Worm (Caenorhabditis elegans) whole organism, L4 larva: Measurements from ENCODE around the gene ppm-1.G.

Experiments
- D1046.2 ChIP-seq: fragments of 200-800 bp; sonication (Bioruptor generic); IDR thresholded peaks from 2 replicates; pipeline ENCODE4 v1.3.6; 2022; ENCODE audit warnings: missing genetic modification characterization, missing compliant biosample characterization
- F26F4.8 ChIP-seq: fragments of 200-800 bp; sonication (Bioruptor generic); conservative IDR thresholded peaks from 2 replicates; pipeline ENCODE4 v1.3.6; 2022; ENCODE audit warnings: missing genetic modification characterization, missing compliant biosample characterization
- F37D6.2 ChIP-seq: sonication (generic microtip); optimal IDR thresholded peaks from 2 replicates; lab custom pipeline; 2016; ENCODE audit warnings: mild to moderate bottlenecking, missing genetic modification characterization, missing compliant biosample characterization
- F49E8.2 ChIP-seq: sonication (generic microtip); optimal IDR thresholded peaks from 2 replicates; lab custom pipeline; 2016; ENCODE audit warnings: missing compliant biosample characterization, mild to moderate bottlenecking, missing genetic modification characterization, borderline replicate concordance
- T26A8.4 ChIP-seq: fragments of 200-800 bp; sonication (Bioruptor generic); IDR thresholded peaks from 2 replicates; pipeline ENCODE4 v1.3.6; 2022; ENCODE audit warnings: missing genetic modification characterization, missing compliant biosample characterization
- Y5F2A.4 ChIP-seq: fragments of 200-800 bp; sonication (Bioruptor generic); optimal IDR thresholded peaks from 2 replicates; lab custom pipeline; 2018; ENCODE audit warnings: mild to moderate bottlenecking, missing genetic modification characterization, missing compliant biosample characterization
- ZK546.5 ChIP-seq, 2 experiments: sonication (generic microtip); optimal IDR thresholded peaks; 2 replicates each; lab custom pipeline; 2017; ENCODE audit warnings: missing biosample characterization in 2 of 2, missing genetic modification characterization in 2 of 2
- aly-2 ChIP-seq: sonication (generic microtip); optimal IDR thresholded peaks from 2 replicates; lab custom pipeline; 2018; ENCODE audit warnings: missing biosample characterization, missing genetic modification characterization
- ama-1 ChIP-seq: fragments of 150-350 bp; optimal IDR thresholded peaks from 2 replicates; lab custom pipeline; 2014; ENCODE audit warnings: inconsistent platforms, mixed read lengths
- arid-1 ChIP-seq: fragments of 200-800 bp; sonication (Bioruptor generic); conservative IDR thresholded peaks from 2 replicates; pipeline ENCODE4 v1.3.6; 2022; ENCODE audit warnings: missing genetic modification reagents, missing genetic modification characterization, missing compliant biosample characterization
- attf-4 ChIP-seq: sonication (generic microtip); optimal IDR thresholded peaks from 3 replicates; lab custom pipeline; 2017; ENCODE audit warnings: missing biosample characterization, missing genetic modification characterization
- ceh-20 ChIP-seq: fragments of 200-800 bp; sonication (Bioruptor generic); IDR thresholded peaks from 2 replicates; pipeline ENCODE4 v1.3.6; 2022; ENCODE audit warnings: missing genetic modification reagents, missing genetic modification characterization, missing compliant biosample characterization
- ceh-32 ChIP-seq: sonication (generic microtip); optimal IDR thresholded peaks from 2 replicates; lab custom pipeline; 2016; ENCODE audit warnings: mild to moderate bottlenecking, missing genetic modification characterization, missing compliant biosample characterization; ENCODE audit not compliant: poor library complexity
- cey-2 ChIP-seq: sonication (generic microtip); optimal IDR thresholded peaks from 3 replicates; lab custom pipeline; 2017; ENCODE audit warnings: missing genetic modification characterization, mild to moderate bottlenecking, missing compliant biosample characterization, antibody characterized with exemption, borderline replicate concordance; ENCODE audit not compliant: insufficient read depth
- ctbp-1 ChIP-seq: fragments of 200-800 bp; sonication (Bioruptor generic); IDR thresholded peaks from 2 replicates; pipeline ENCODE4 v1.3.6; 2022; ENCODE audit warnings: missing genetic modification reagents, missing genetic modification characterization, missing compliant biosample characterization
- daf-16 ChIP-seq, 3 experiments: sonication (generic microtip); optimal IDR thresholded peaks; 2 replicates each; lab custom pipeline; 2016 to 2017; ENCODE audit warnings: missing genetic modification characterization in 3 of 3, missing genetic modification reagents in 3 of 3, mild to moderate bottlenecking in 2 of 3, missing compliant biosample characterization in 2 of 3, missing biosample characterization in 1 of 3, moderate library complexity in 1 of 3
- daf-19 ChIP-seq: fragments of 200-800 bp; sonication (Bioruptor generic); conservative IDR thresholded peaks from 2 replicates; pipeline ENCODE4 v1.3.6; 2022; ENCODE audit warnings: missing genetic modification characterization, missing compliant biosample characterization
- daf-8 ChIP-seq: fragments of 200-800 bp; sonication (Bioruptor generic); IDR thresholded peaks from 2 replicates; pipeline ENCODE4 v1.3.6; 2022; ENCODE audit warnings: missing genetic modification characterization, missing compliant biosample characterization
- dmd-6 ChIP-seq: fragments of 200-800 bp; sonication (Bioruptor generic); IDR thresholded peaks from 2 replicates; pipeline ENCODE4 v1.3.6; 2022; ENCODE audit warnings: missing genetic modification reagents, missing genetic modification characterization, missing compliant biosample characterization
- dmd-8 ChIP-seq: fragments of 200-800 bp; sonication (Bioruptor generic); IDR thresholded peaks from 2 replicates; pipeline ENCODE4 v1.3.6; 2022; ENCODE audit warnings: missing genetic modification characterization, missing compliant biosample characterization
- dmd-9 ChIP-seq: fragments of 200-800 bp; sonication (Bioruptor generic); IDR thresholded peaks from 2 replicates; pipeline ENCODE4 v1.3.6; 2022; ENCODE audit warnings: missing genetic modification reagents, missing genetic modification characterization, missing compliant biosample characterization
- duxl-1 ChIP-seq: sonication (generic microtip); optimal IDR thresholded peaks from 2 replicates; lab custom pipeline; 2016; ENCODE audit warnings: mild to moderate bottlenecking, missing genetic modification characterization, moderate library complexity, missing compliant biosample characterization; ENCODE audit not compliant: poor library complexity
- dve-1 ChIP-seq: sonication (generic microtip); optimal IDR thresholded peaks from 2 replicates; lab custom pipeline; 2017; ENCODE audit warnings: antibody characterized with exemption, mild to moderate bottlenecking, missing genetic modification characterization, missing compliant biosample characterization; ENCODE audit not compliant: insufficient read depth
- fkh-10 ChIP-seq: fragments of 150-350 bp; optimal IDR thresholded peaks from 2 replicates; lab custom pipeline; 2014; ENCODE audit warnings: missing biosample characterization, missing genetic modification reagents, missing genetic modification characterization
- fos-1 ChIP-seq: fragments of 150-350 bp; optimal IDR thresholded peaks from 2 replicates; lab custom pipeline; 2014; ENCODE audit warnings: missing biosample characterization, missing genetic modification characterization
- gei-8 ChIP-seq: fragments of 200-800 bp; sonication (Bioruptor generic); optimal IDR thresholded peaks from 2 replicates; lab custom pipeline; 2018; ENCODE audit warnings: mild to moderate bottlenecking, missing genetic modification characterization, missing compliant biosample characterization
- hif-1 ChIP-seq, 2 experiments: sonication (generic microtip); optimal IDR thresholded peaks; 2 replicates each; lab custom pipeline; 2016 to 2017; ENCODE audit warnings: missing compliant biosample characterization in 2 of 2, missing genetic modification characterization in 2 of 2, missing genetic modification reagents in 2 of 2, missing genotype in 2 of 2, mild to moderate bottlenecking in 1 of 2
- hmg-1.1 ChIP-seq: fragments of 200-800 bp; sonication (Bioruptor generic); IDR thresholded peaks from 2 replicates; pipeline ENCODE4 v1.3.6; 2022; ENCODE audit warnings: missing genetic modification reagents, missing genetic modification characterization, missing compliant biosample characterization
- jun-1 ChIP-seq: fragments of 150-350 bp; optimal IDR thresholded peaks from 2 replicates; lab custom pipeline; 2014; ENCODE audit warnings: missing biosample characterization, missing genetic modification reagents, missing genetic modification characterization
- lin-13 ChIP-seq: fragments of 150-350 bp; optimal IDR thresholded peaks from 2 replicates; lab custom pipeline; 2014; ENCODE audit warnings: missing biosample characterization, missing genetic modification reagents, missing genetic modification characterization
- lin-38 ChIP-seq: fragments of 200-800 bp; sonication (Bioruptor generic); IDR thresholded peaks from 2 replicates; pipeline ENCODE4 v1.3.6; 2022; ENCODE audit warnings: missing genetic modification reagents, missing genetic modification characterization, missing compliant biosample characterization
- lir-3 ChIP-seq: sonication (generic microtip); optimal IDR thresholded peaks from 2 replicates; lab custom pipeline; 2016; ENCODE audit warnings: mild to moderate bottlenecking, missing genetic modification characterization, missing compliant biosample characterization
- mdl-1 ChIP-seq, 2 experiments: fragments of 150-350 bp in 1 of 2; sonication (generic microtip) in 1 of 2; optimal IDR thresholded peaks; 2 replicates each; lab custom pipeline; 2014 to 2017; ENCODE audit warnings: missing biosample characterization in 2 of 2, missing genetic modification characterization in 2 of 2
- mdt-29 ChIP-seq: fragments of 200-800 bp; sonication (Bioruptor generic); IDR thresholded peaks from 2 replicates; pipeline ENCODE4 v1.3.6; 2022; ENCODE audit warnings: missing genetic modification reagents, missing genetic modification characterization, missing compliant biosample characterization
- nhr-10 ChIP-seq: fragments of 150-350 bp; optimal IDR thresholded peaks from 2 replicates; lab custom pipeline; 2014; ENCODE audit warnings: missing biosample characterization, missing genetic modification characterization
- nhr-11 ChIP-seq: fragments of 150-350 bp; optimal IDR thresholded peaks from 2 replicates; lab custom pipeline; 2014; ENCODE audit warnings: missing biosample characterization, missing genetic modification characterization
- nhr-111 ChIP-seq: fragments of 200-800 bp; sonication (Bioruptor generic); optimal IDR thresholded peaks from 2 replicates; lab custom pipeline; 2018; ENCODE audit warnings: mild to moderate bottlenecking, missing genetic modification characterization, missing compliant biosample characterization
- nhr-41 ChIP-seq: fragments of 200-800 bp; sonication (Bioruptor generic); IDR thresholded peaks from 2 replicates; pipeline ENCODE4 v1.3.6; 2022; ENCODE audit warnings: missing genetic modification reagents, missing genetic modification characterization, missing compliant biosample characterization
- nhr-42 ChIP-seq: fragments of 200-800 bp; sonication (Bioruptor generic); IDR thresholded peaks from 2 replicates; pipeline ENCODE4 v1.3.6; 2022; ENCODE audit warnings: missing genetic modification characterization, missing compliant biosample characterization
- nhr-48 ChIP-seq: sonication (generic microtip); optimal IDR thresholded peaks from 2 replicates; lab custom pipeline; 2016; ENCODE audit warnings: mild to moderate bottlenecking, missing genetic modification characterization, missing compliant biosample characterization
- pha-4 ChIP-seq, 2 experiments: fragments of 150-350 bp in 1 of 2; fragments of 200-800 bp in 1 of 2; sonication (Bioruptor generic) in 1 of 2; IDR thresholded peaks in 1 of 2; optimal IDR thresholded peaks in 1 of 2; 2 replicates each; pipeline versions ENCODE4 v1.3.6 to Lab custom; 2014 to 2022; ENCODE audit warnings: missing genetic modification characterization in 2 of 2, missing genetic modification reagents in 2 of 2, missing biosample characterization in 1 of 2, missing compliant biosample characterization in 1 of 2
- rbr-2 ChIP-seq: sonication (generic microtip); optimal IDR thresholded peaks from 2 replicates; lab custom pipeline; 2016; ENCODE audit warnings: missing genotype, missing genetic modification characterization, missing compliant biosample characterization
- saeg-2 ChIP-seq: fragments of 200-800 bp; sonication (Bioruptor generic); IDR thresholded peaks from 2 replicates; pipeline ENCODE4 v1.3.6; 2022; ENCODE audit warnings: missing genetic modification reagents, missing genetic modification characterization, missing compliant biosample characterization
- spr-1 ChIP-seq: sonication (generic microtip); optimal IDR thresholded peaks from 2 replicates; lab custom pipeline; 2016; ENCODE audit warnings: mild to moderate bottlenecking, missing genetic modification characterization, missing compliant biosample characterization
- unc-130 ChIP-seq: sonication (generic microtip); optimal IDR thresholded peaks from 2 replicates; lab custom pipeline; 2016; ENCODE audit warnings: missing genetic modification reagents, missing genetic modification characterization, missing compliant biosample characterization
- unc-62 ChIP-seq, 3 experiments: fragments of 150-350 bp in 1 of 3; sonication (generic microtip); optimal IDR thresholded peaks in 2 of 3; peaks in 1 of 3; 1 replicate in 1 of 3; 2 replicates in 2 of 3; lab custom pipeline; 2014 to 2017; ENCODE audit warnings: missing biosample characterization in 3 of 3, missing genetic modification characterization in 3 of 3, missing genetic modification reagents in 3 of 3, missing genotype in 1 of 3
- zip-11 ChIP-seq: fragments of 200-800 bp; sonication (Bioruptor generic); IDR thresholded peaks from 2 replicates; pipeline ENCODE4 v1.3.6; 2022; ENCODE audit warnings: missing genetic modification characterization, missing compliant biosample characterization
- ztf-11 ChIP-seq: fragments of 150-350 bp; optimal IDR thresholded peaks from 2 replicates; lab custom pipeline; 2014; ENCODE audit warnings: missing biosample characterization, missing genetic modification characterization
- ztf-7 ChIP-seq: fragments of 150-350 bp; optimal IDR thresholded peaks from 2 replicates; lab custom pipeline; 2014; ENCODE audit warnings: missing biosample characterization, missing genetic modification characterization

ppm-1.G gene

DNA sequence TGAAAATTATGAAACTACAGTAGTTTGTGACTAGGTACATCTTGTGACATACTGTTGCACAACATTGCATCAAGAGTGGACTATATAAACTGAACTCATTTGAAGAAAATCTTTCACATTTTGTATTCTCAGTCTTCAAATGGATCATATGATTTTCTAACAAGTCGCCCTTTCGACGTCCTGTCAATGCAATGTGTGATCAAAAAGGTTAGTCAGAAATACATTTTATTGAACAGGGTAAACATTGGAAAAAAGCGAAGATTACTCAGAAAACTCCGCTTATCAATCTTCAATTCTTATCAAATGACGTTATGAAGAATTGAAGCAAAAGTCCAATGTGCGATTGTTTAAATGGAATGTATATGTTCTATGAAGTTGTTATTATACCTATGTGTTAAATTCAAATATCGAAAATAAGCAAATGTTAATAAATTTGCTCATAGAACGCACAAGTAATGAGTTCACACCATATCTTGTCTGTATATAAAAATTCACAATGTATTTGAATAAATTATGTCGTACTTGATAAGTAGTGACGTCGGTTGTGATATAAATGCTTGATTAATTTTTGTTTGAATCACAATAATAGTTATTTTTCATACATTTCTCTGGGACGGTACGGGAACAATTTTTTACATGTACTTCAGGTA is 49.5 kb downstream of the ppm-1.G start, which contains the start of gene zip-2 (continued):
- TF ChIP-seq jun-1 (tag; lab: Kevin White, UChicago) = peak; percentile 45
- TF ChIP-seq F49E8.2 (tag; lab: Kevin White, UChicago) = no peak
- TF ChIP-seq saeg-2 (GFP tag; lab: Robert Waterston, UW) = no peak
- TF ChIP-seq dmd-9 (GFP tag; lab: Robert Waterston, UW) = no peak
- TF ChIP-seq dmd-8 (GFP tag; lab: Robert Waterston, UW) = no peak
- no peak for TF ChIP-seq lin-13 (GFP tag; lab: Kevin White, UChicago)
- TF ChIP-seq duxl-1 (tag; lab: Kevin White, UChicago) = no peak
- TF ChIP-seq nhr-42 (GFP tag; lab: Robert Waterston, UW) = no peak
- peak; percentile 95 for TF ChIP-seq dve-1 (tag; lab: Kevin White, UChicago)
- no peak for TF ChIP-seq pha-4 (GFP tag; IDR thresholded peaks at IDR 0.05; lab: Robert Waterston, UW)
- TF ChIP-seq pha-4 (tag; optimal IDR thresholded peaks at IDR 0.05; lab: Kevin White, UChicago) = peak; percentile 25
- peak; percentile 53 for TF ChIP-seq nhr-48 (tag; lab: Kevin White, UChicago)
- no peak for TF ChIP-seq gei-8
- TF ChIP-seq mdl-1 (tag; optimal IDR thresholded peaks at IDR 0.05; lab: Kevin White, UChicago) = no peak
- TF ChIP-seq F37D6.2 (tag; lab: Kevin White, UChicago) = no peak
- no peak for TF ChIP-seq mdt-29 (GFP tag; lab: Robert Waterston, UW)
- TF ChIP-seq daf-19 (GFP tag; lab: Robert Waterston, UW) = no peak
- no peak for TF ChIP-seq lir-3 (tag; lab: Kevin White, UChicago)
- TF ChIP-seq nhr-10 (tag; lab: Kevin White, UChicago) = peak; percentile 50
- peak; percentile 90 for TF ChIP-seq dmd-6 (GFP tag; lab: Robert Waterston, UW)
- no peak for TF ChIP-seq T26A8.4
- no peak for TF ChIP-seq Y5F2A.4
- TF ChIP-seq fos-1 = no peak
- TF ChIP-seq daf-16 (GFP tag; optimal IDR thresholded peaks at IDR 0.05; lab: Kevin White, UChicago) = no peak
- TF ChIP-seq daf-16 (tag; optimal IDR thresholded peaks at IDR 0.05; lab: Kevin White, UChicago) = peak; percentile 95
- no peak for TF ChIP-seq ceh-20 (GFP tag; lab: Robert Waterston, UW)
- no peak for TF ChIP-seq attf-4
- no peak for TF ChIP-seq ctbp-1 (GFP tag; lab: Robert Waterston, UW)
- no peak for TF ChIP-seq arid-1 (GFP tag; lab: Robert Waterston, UW)
- TF ChIP-seq ceh-32 (tag; lab: Kevin White, UChicago) = no peak
- no peak for TF ChIP-seq fkh-10 (GFP tag; lab: Kevin White, UChicago)
- no peak for TF ChIP-seq D1046.2 (GFP tag; lab: Robert Waterston, UW)
- TF ChIP-seq ztf-7 (tag; lab: Kevin White, UChicago) = peak; percentile 7
- TF ChIP-seq unc-130 (GFP tag; lab: Kevin White, UChicago) = no peak
- TF ChIP-seq nhr-11 (tag; lab: Kevin White, UChicago) = peak; percentile 33
- TF ChIP-seq ZK546.5 (tag; optimal IDR thresholded peaks at IDR 0.05; lab: Kevin White, UChicago) = no peak
- peak in 1 of 2 experiments; percentile 79 for TF ChIP-seq unc-62 (GFP tag; optimal IDR thresholded peaks at IDR 0.05 in 1 of 2; lab: Kevin White, UChicago)
- no peak for TF ChIP-seq unc-62 (tag; optimal IDR thresholded peaks at IDR 0.05; lab: Kevin White, UChicago)
- no peak for TF ChIP-seq nhr-41
- no peak for TF ChIP-seq hif-1 (tag; optimal IDR thresholded peaks at IDR 0.05; lab: Kevin White, UChicago)
- TF ChIP-seq daf-8 (GFP tag; lab: Robert Waterston, UW) = no peak
- TF ChIP-seq ztf-11 (tag; lab: Kevin White, UChicago) = no peak
- TF ChIP-seq zip-11 = no peak
- no peak for TF ChIP-seq nhr-111 (GFP tag; lab: Kevin White, UChicago)
- TF ChIP-seq F26F4.8 (GFP tag; lab: Robert Waterston, UW) = no peak
- TF ChIP-seq hmg-1.1 (GFP tag; lab: Robert Waterston, UW) = no peak
- TF ChIP-seq ama-1 (lab: Kevin White, UChicago) = no peak
- TF ChIP-seq aly-2 = no peak
- no peak for TF ChIP-seq spr-1
- TF ChIP-seq rbr-2 (tag; lab: Kevin White, UChicago) = no peak
- TF ChIP-seq lin-38 (GFP tag; lab: Robert Waterston, UW) = no peak
- no peak for TF ChIP-seq cey-2 (tag; lab: Kevin White, UChicago)
